Worm (Caenorhabditis elegans): ENCODE measurements around the gene sre-14.

sre-14 gene

DNA sequence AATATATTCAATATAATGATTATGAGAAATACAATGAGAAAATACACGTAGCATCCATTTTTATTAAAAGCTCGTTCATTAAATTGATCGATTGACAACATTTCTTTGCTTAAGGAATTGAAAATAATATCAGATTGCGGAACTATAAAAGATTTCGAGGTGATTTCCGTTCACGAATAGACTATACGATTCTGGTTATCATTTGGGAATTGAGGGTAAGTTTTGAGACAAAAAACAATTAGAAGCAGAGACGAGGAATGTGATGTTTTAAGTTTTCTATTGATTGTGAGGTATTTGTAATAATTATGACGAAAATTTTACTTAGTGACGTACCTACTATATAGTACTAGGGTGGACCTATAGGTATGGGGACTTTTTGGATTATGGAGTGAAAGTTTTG is 22.4 kb downstream of the sre-14 start, which contains the start of gene sre-19:
sre-19 (minus strand) TSS at position 101 of the 400 bp plus-strand sequence.
- TF ChIP-seq nhr-237 (tag; optimal IDR thresholded peaks at IDR 0.05) (no peak), elt-3 (tag; optimal IDR thresholded peaks at IDR 0.05) (no peak), pha-4 (tag; optimal IDR thresholded peaks at IDR 0.05) (no peak), snpc-4 (tag; optimal IDR thresholded peaks at IDR 0.05) (no peak), unc-39 (tag; optimal IDR thresholded peaks at IDR 0.05) (no peak), nhr-28 (tag; optimal IDR thresholded peaks at IDR 0.05) (no peak), M03D4.4 (tag; optimal IDR thresholded peaks at IDR 0.05) (no peak), unc-62 (GFP tag; optimal IDR thresholded peaks at IDR 0.05) (no peak), blmp-1 (tag; optimal IDR thresholded peaks at IDR 0.05) (no peak), sem-2 (GFP tag; optimal IDR thresholded peaks at IDR 0.05) (no peak), sptf-1 (tag; optimal IDR thresholded peaks at IDR 0.05) (no peak), bed-3 (GFP tag; optimal IDR thresholded peaks at IDR 0.05) (no peak), flh-1 (GFP tag; optimal IDR thresholded peaks at IDR 0.05) (no peak), ceh-39 (tag; optimal IDR thresholded peaks at IDR 0.05) (no peak), ztf-11 (tag; optimal IDR thresholded peaks at IDR 0.05) (no peak), ham-2 (GFP tag; optimal IDR thresholded peaks at IDR 0.05) (no peak)

DNA sequence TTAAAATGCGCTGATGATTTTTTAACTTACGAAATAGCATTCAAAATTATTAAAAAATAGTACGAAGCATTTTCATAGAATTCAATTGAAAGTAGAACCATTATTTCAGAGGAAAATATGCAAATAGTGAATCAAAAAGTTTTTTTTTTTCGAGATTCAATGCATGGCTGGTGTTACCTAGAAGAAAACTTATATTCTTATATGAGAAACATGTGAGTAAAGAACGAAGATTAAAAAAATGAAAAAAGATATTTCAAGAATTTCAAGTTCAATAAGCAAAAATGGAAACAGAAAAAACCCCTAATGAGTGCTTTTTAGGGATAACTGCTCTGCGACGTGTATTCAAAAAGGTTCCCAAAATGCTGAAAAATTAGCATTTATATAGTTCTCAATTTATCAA is 25.2 kb downstream of the sre-14 start, which contains the start of gene sre-16:
sre-16 (minus strand) TSS at position 101 of the 400 bp plus-strand sequence.
- TF ChIP-seq blmp-1 (tag; optimal IDR thresholded peaks at IDR 0.05): no peak
- no peak for TF ChIP-seq lin-32 (GFP tag; optimal IDR thresholded peaks at IDR 0.05)
- no peak for TF ChIP-seq unc-39 (tag; optimal IDR thresholded peaks at IDR 0.05)
- TF ChIP-seq drap-1 (GFP tag; optimal IDR thresholded peaks at IDR 0.05): no peak
- TF ChIP-seq nhr-2 (tag; optimal IDR thresholded peaks at IDR 0.05): no peak

DNA sequence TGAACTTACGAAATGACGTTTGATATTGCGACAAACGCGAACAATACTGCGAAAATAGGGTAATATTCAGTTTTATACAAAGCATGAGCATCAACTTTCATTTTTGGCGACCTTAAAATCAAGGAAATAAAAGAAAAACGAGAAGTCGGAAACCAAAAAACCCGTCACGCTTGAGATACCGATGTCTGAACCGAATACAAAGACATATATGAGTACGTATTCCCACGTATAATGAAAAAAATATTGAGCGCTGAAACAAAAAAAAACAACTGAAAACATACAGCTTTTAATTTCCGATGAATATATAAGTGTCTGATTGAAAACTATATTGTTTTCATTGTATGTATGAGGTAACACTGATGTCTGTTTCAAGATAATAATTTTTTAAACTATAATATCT is 31.6 kb downstream of the sre-14 start, which contains the start of gene sre-18:
sre-18 (minus strand) TSS at position 101 of the 400 bp plus-strand sequence.
- TF ChIP-seq nhr-76 (tag; optimal IDR thresholded peaks at IDR 0.05) (no peak), sptf-1 (tag; optimal IDR thresholded peaks at IDR 0.05) (no peak), lin-13 (tag; optimal IDR thresholded peaks at IDR 0.05) (no peak), flh-1 (GFP tag; optimal IDR thresholded peaks at IDR 0.05) (no peak), M03D4.4 (tag; optimal IDR thresholded peaks at IDR 0.05) (no peak), unc-120 (tag; optimal IDR thresholded peaks at IDR 0.05; ENCODE audit: poor library complexity, severe bottlenecking) (no peak), nhr-2 (tag; optimal IDR thresholded peaks at IDR 0.05) (no peak), tbx-8 (GFP tag; optimal IDR thresholded peaks at IDR 0.05) (no peak), ceh-83 (GFP tag; optimal IDR thresholded peaks at IDR 0.05) (no peak), ces-1 (GFP tag; optimal IDR thresholded peaks at IDR 0.05) (no peak), nhr-28 (tag; optimal IDR thresholded peaks at IDR 0.05) (no peak)

DNA sequence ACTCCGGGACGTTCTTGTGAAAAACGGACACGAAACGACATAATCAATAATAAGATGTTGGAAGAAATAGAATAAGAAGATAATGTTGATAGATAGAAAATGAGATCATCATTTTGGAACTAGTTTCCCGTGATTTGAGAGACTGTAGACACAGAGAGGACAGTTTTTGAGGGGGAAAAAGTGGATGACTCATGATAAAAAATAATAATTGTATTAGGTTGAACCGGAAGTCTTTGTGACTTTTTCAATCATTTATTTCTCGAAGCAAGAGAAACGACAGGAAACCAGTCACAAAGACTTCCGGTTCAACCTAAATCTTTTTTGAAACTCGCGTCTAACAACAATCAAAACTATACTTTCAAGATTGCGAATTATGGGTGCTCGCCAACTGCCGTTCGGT is 34.2 kb downstream of the sre-14 start, which contains the start of gene mlt-3:
mlt-3 (minus strand) TSS at position 101 of the 400 bp plus-strand sequence.
- TF ChIP-seq M03D4.4 (tag; optimal IDR thresholded peaks at IDR 0.05) (no peak), nhr-28 (tag; optimal IDR thresholded peaks at IDR 0.05) (no peak), zip-8 (tag; optimal IDR thresholded peaks at IDR 0.05) (no peak), bed-3 (GFP tag; optimal IDR thresholded peaks at IDR 0.05) (no peak), elt-1 (tag; optimal IDR thresholded peaks at IDR 0.05; ENCODE audit: borderline replicate concordance, insufficient read depth) (no peak), unc-39 (tag; optimal IDR thresholded peaks at IDR 0.05) (no peak), nhr-2 (tag; optimal IDR thresholded peaks at IDR 0.05) (no peak), unc-120 (tag; optimal IDR thresholded peaks at IDR 0.05; ENCODE audit: poor library complexity, severe bottlenecking) (no peak), nhr-237 (tag; optimal IDR thresholded peaks at IDR 0.05) (no peak), ceh-43 (GFP tag; optimal IDR thresholded peaks at IDR 0.05) (no peak), lin-32 (GFP tag; optimal IDR thresholded peaks at IDR 0.05) (no peak), sem-2 (GFP tag; optimal IDR thresholded peaks at IDR 0.05) (no peak), drap-1 (GFP tag; optimal IDR thresholded peaks at IDR 0.05) (no peak), mls-2 (tag; optimal IDR thresholded peaks at IDR 0.05) (no peak), flh-1 (GFP tag; optimal IDR thresholded peaks at IDR 0.05) (no peak), nhr-76 (tag; optimal IDR thresholded peaks at IDR 0.05) (no peak)

DNA sequence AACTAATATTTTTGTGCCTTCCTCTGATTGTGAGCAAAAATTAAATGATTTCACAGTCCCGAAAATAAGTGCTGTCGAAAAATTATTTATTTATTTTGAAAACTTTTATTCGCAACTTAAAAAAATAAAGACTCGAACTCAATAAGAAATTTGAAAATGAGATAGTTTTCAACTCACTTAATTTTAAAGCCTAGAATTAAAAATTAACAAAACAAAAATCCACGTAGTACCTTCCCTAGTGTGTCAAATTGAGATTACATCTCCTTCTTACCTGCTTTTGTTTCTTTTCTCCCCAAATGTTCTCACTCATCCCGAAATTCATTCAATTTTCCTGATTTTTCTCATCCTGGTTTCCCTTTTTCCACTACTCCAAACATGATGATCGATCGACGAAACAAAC is 41.9 kb downstream of the sre-14 start, which contains the start of gene F35G2.5:
F35G2.5 (plus strand) TSS at position 301 of the 400 bp plus-strand sequence.
- TF ChIP-seq lin-13 (tag; optimal IDR thresholded peaks at IDR 0.05) (no peak), elt-1 (tag; optimal IDR thresholded peaks at IDR 0.05; ENCODE audit: borderline replicate concordance, insufficient read depth) (no peak), sem-2 (GFP tag; optimal IDR thresholded peaks at IDR 0.05) (no peak), M03D4.4 (tag; optimal IDR thresholded peaks at IDR 0.05) (no peak), snpc-4 (tag; optimal IDR thresholded peaks at IDR 0.05) (no peak), sptf-1 (tag; optimal IDR thresholded peaks at IDR 0.05) (no peak), nhr-237 (tag; optimal IDR thresholded peaks at IDR 0.05) (no peak), mep-1 (tag; optimal IDR thresholded peaks at IDR 0.05) (no peak)
